Worm (Caenorhabditis elegans): ENCODE measurements around the gene Y57G11C.52.

DNA sequence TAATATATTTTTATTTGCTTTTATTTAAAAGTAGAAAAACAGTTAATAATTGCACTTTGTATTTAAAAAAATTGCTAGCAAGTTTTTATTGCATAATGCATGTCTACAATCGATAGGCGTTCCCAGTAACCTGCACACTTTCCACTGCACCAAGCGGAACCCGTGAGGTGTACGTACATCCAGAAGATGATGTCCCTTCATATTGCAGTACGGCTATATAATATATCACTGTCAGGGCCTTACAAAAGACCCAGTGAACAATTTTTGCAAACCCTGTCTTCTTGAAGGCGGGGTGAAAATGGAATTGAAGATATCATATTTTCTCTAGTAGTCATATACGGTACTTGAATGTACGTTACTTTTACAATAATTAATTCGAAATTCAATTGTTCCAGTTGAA, 10.0 kb downstream of the Y57G11C.52 start:
- TF ChIP-seq hpl-2 (GFP tag; optimal IDR thresholded peaks at IDR 0.05) (no peak), blmp-1 (tag; optimal IDR thresholded peaks at IDR 0.05) (no peak), efl-3 (GFP tag; optimal IDR thresholded peaks at IDR 0.05) (no peak), unc-62 (GFP tag; optimal IDR thresholded peaks at IDR 0.05) (no peak), tlp-1 (tag; optimal IDR thresholded peaks at IDR 0.05) (no peak), mdl-1 (tag; optimal IDR thresholded peaks at IDR 0.05) (no peak), lin-39 (tag; optimal IDR thresholded peaks at IDR 0.05) (no peak), ztf-11 (tag; optimal IDR thresholded peaks at IDR 0.05) (no peak), nhr-76 (tag; optimal IDR thresholded peaks at IDR 0.05) (no peak), egl-13 (tag; optimal IDR thresholded peaks at IDR 0.05) (no peak)
